Fruit fly (Drosophila melanogaster): Measurements from ENCODE around the gene pelo.

pelo gene

DNA sequence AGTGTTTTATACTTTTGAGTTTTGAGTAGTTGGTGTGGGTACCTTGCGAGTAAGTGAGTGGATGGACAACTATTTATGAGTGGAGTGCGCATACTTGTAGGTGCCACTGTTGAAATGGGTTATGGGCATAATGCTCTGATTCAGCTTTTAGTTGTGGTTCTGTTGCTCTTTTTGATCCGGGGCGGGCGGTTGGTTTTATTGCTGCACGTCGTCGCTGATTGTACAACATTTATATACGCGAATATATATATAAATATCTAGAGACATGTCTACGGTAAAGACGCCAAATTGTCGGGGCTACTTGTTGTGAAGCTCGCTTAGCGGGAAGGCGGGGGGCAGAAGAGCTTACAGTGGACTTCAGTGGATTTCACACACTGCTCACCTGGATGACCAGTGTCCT lies 16.5 kb upstream of the pelo start:
- TF ChIP-seq CG12155 (GFP tag; optimal IDR thresholded peaks at IDR 0.05), result no peak
- TF ChIP-seq PHDP (tag; optimal IDR thresholded peaks at IDR 0.05), result no peak
- no peak for TF ChIP-seq CG4707 (GFP tag; optimal IDR thresholded peaks at IDR 0.05)
- TF ChIP-seq Oli (tag; optimal IDR thresholded peaks at IDR 0.05), result no peak
- no peak for TF ChIP-seq D19A (tag; optimal IDR thresholded peaks at IDR 0.05)
- 0 out of 2 replicates have a peak, but pooled peaks have one; percentile 13 for TF ChIP-seq seq (GFP tag; IDR thresholded peaks at IDR 0.05)
- peak; percentile 28 for TF ChIP-seq Ets65A (GFP tag)
- no peak for TF ChIP-seq CG31224 (GFP tag; IDR thresholded peaks at IDR 0.05)
- no peak for TF ChIP-seq gem (tag; optimal IDR thresholded peaks at IDR 0.05)
- no peak for TF ChIP-seq ken (GFP tag; IDR thresholded peaks at IDR 0.05)
- TF ChIP-seq Med (GFP tag), result peak; percentile 33
- TF ChIP-seq Hsf (GFP tag; optimal IDR thresholded peaks at IDR 0.05), result no peak
- TF ChIP-seq B-H1 (GFP tag; IDR thresholded peaks at IDR 0.05), result no peak
- TF ChIP-seq Antp (GFP tag; optimal IDR thresholded peaks at IDR 0.05), result no peak
- no peak for TF ChIP-seq Six4 (GFP tag; optimal IDR thresholded peaks at IDR 0.05)
- no peak for TF ChIP-seq Deaf1 (tag; optimal IDR thresholded peaks at IDR 0.05)
- TF ChIP-seq sna (GFP tag; IDR thresholded peaks at IDR 0.05; ENCODE audit: partially characterized antibody), result no peak
- TF ChIP-seq CG8388 (GFP tag; optimal IDR thresholded peaks at IDR 0.05), result peak; percentile 74
- TF ChIP-seq CG4854 (GFP tag; optimal IDR thresholded peaks at IDR 0.05), result no peak
- no peak for TF ChIP-seq CG34376 (GFP tag; optimal IDR thresholded peaks at IDR 0.05)
- no peak for TF ChIP-seq zfh2 (GFP tag; optimal IDR thresholded peaks at IDR 0.05)
- 0 out of 2 replicates have a peak, but pooled peaks have one; percentile 26 for TF ChIP-seq gsb (GFP tag; IDR thresholded peaks at IDR 0.05)
- TF ChIP-seq CG15514 (GFP tag; optimal IDR thresholded peaks at IDR 0.05), result no peak
- TF ChIP-seq nom (GFP tag; optimal IDR thresholded peaks at IDR 0.05), result peak; percentile 18
- TF ChIP-seq CG1603 (tag; optimal IDR thresholded peaks at IDR 0.05), result no peak
- no peak for TF ChIP-seq Dbx (GFP tag; IDR thresholded peaks at IDR 0.05)

DNA sequence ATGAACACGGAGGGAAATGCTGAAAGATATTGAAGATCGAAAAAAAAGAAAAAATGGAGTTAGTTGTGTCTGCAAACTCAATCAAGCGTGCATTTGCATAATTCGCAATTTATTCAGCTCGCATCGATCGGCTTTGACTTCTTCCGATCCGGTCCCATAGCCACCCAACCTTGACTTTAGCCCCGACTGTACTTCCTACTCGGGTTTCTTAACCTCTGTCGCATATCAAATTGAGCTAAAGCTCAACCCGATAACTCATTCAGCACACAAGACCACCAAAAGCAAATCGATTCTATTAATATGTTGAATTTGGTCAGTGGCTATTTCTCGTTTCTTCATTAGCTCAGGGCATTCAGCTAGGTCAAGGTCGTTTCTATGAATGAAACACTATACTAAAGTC lies 15.4 kb upstream of the pelo start:
- TF ChIP-seq sens (GFP tag) (peak; percentile 46), ftz-f1 (GFP tag; optimal IDR thresholded peaks at IDR 0.05) (peak; percentile 18), Awh (GFP tag; IDR thresholded peaks at IDR 0.05) (0 out of 2 replicates have a peak, but pooled peaks have one; percentile 22), CG12744 (GFP tag; optimal IDR thresholded peaks at IDR 0.05) (no peak), CG12299 (tag; optimal IDR thresholded peaks at IDR 0.05) (no peak), chinmo (GFP tag; IDR thresholded peaks at IDR 0.05; ENCODE audit: partially characterized antibody) (peak; percentile 78; the same call in 2 of the 4 replicates), en (GFP tag; optimal IDR thresholded peaks at IDR 0.05) (no peak), esg (GFP tag; conservative IDR thresholded peaks at IDR 0.05) (no peak), Eip74EF (GFP tag; optimal IDR thresholded peaks at IDR 0.05) (peak in 1 of 2 experiments; percentile 75), Sry-β (GFP tag; optimal IDR thresholded peaks at IDR 0.05) (no peak), vvl (GFP tag; IDR thresholded peaks at IDR 0.05) (0 out of 2 replicates have a peak, but pooled peaks have one; percentile 20), nmo (GFP tag; optimal IDR thresholded peaks at IDR 0.05) (no peak), C15 (GFP tag; IDR thresholded peaks at IDR 0.05) (no peak), CG34422 (GFP tag; IDR thresholded peaks at IDR 0.05) (no peak), CG2129 (GFP tag; IDR thresholded peaks at IDR 0.05; ENCODE audit: partially characterized antibody) (no peak), CG18262 (tag; optimal IDR thresholded peaks at IDR 0.05) (no peak), gce (GFP tag; IDR thresholded peaks at IDR 0.05) (no peak), CG4820 (GFP tag; optimal IDR thresholded peaks at IDR 0.05) (no peak), bcd (GFP tag; optimal IDR thresholded peaks at IDR 0.05) (no peak)
